Fruit fly (Drosophila melanogaster) whole organism: ENCODE results near the gene CheA75a.

Source experiments
- EcR ChIP-seq, 2 experiments: fragments of >200 bp; optimal IDR thresholded peaks; 2 replicates each; lab custom pipeline; 2017; ENCODE audit warnings: missing biosample characterization in 2 of 2, missing genetic modification characterization in 2 of 2, missing genetic modification reagents in 2 of 2
- usp ChIP-seq: fragments of >200 bp; optimal IDR thresholded peaks from 2 replicates; lab custom pipeline; 2017; ENCODE audit warnings: missing biosample characterization, missing genetic modification characterization, mixed read lengths

DNA sequence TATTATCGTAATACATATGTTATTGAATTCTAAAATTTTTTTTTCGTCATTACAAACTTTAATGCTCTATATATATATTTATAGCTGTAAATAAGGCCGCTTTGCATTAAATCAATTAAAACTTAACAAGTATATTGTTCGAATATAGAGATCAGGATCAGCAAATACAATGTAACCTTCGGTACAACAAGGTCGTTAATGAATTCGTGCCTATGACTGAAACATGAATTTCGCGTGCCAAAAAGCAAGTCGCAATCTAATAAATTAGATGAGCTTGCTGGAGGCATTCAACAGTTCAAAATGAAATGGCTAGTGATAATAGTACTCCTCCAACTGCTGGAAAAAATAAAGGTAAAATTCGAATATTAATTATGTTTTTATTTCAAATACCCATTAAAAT lies at the start of gene CheA75a:
- no peak for TF ChIP-seq EcR (GFP tag; optimal IDR thresholded peaks at IDR 0.05; lab: Kevin White, UChicago)
- no peak for TF ChIP-seq usp (GFP tag; lab: Kevin White, UChicago)
